Fruit fly (Drosophila melanogaster): Measurements from ENCODE around the gene fd3F.
"Not testable (repeated sequence)": the region's sequence is repeated elsewhere in the genome, so short reads cannot be mapped to it uniquely, and the experiment has no call there.

fd3F gene

DNA sequence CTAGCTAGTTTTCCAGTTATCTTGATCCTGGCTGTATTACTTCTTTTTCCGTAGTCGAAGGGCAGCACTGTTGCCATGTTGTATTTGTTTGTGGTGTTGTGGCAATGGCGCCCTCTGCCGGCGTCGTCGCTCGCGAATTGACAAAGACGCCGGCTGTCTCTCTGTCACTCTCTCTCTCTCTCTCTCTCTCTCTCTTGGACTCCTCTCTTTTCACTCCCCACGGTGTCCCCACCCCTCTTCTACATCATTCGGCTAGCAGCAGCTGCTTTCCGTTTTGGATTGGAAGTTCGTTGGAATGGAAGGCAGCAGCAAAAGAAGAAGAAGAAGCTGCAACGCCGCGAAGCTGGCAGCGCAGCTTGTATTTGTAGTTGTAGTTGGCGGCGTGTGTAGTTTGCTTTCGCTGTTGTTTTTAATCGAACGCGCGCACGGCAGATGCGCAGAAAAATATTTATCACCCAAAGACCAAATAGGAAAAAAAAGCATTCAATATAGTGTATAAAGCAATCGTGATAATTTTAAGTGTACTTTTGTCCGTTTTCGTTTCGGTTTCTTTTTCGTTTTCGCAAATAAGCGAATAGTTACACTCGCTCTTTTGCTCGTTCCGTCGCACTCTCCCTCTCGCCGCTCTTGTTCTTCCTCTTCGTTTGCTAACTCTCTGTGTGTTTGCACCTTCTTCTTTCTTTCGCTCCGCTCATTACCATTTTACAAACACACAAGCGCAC lies 22.3 kb upstream of the fd3F start:
- TF ChIP-seq CG13204 (GFP tag; optimal IDR thresholded peaks at IDR 0.05) (peak; percentile 42), gl (tag; optimal IDR thresholded peaks at IDR 0.05) (no peak), CG32121 (GFP tag; IDR thresholded peaks at IDR 0.05) (peak; percentile 57), Pif1A (GFP tag; optimal IDR thresholded peaks at IDR 0.05) (peak; percentile 43), fd96Ca (GFP tag; IDR thresholded peaks at IDR 0.05) (peak; percentile 76; the same call in 2 of the 3 replicates), CG8301 (tag; optimal IDR thresholded peaks at IDR 0.05) (peak; percentile 20), CG8159 (tag; optimal IDR thresholded peaks at IDR 0.05) (no peak), D1 (tag; optimal IDR thresholded peaks at IDR 0.05) (no peak), EcR (GFP tag; optimal IDR thresholded peaks at IDR 0.05) (peak; percentile 73), CG10348 (GFP tag; IDR thresholded peaks at IDR 0.05) (no peak), CG4496 (GFP tag; IDR thresholded peaks at IDR 0.05) (peak; percentile 43; the same call in 1 of the 3 replicates), Pif1B (GFP tag; optimal IDR thresholded peaks at IDR 0.05) (no peak), Ets98B (GFP tag; IDR thresholded peaks at IDR 0.05) (peak; percentile 70), CG34367 (tag; optimal IDR thresholded peaks at IDR 0.05) (no peak), CG17806 (tag; optimal IDR thresholded peaks at IDR 0.05) (no peak), Snoo (tag; optimal IDR thresholded peaks at IDR 0.05) (no peak), CG15710 (tag; optimal IDR thresholded peaks at IDR 0.05) (no peak), rn (GFP tag; IDR thresholded peaks at IDR 0.05) (no peak), CG9948 (tag; optimal IDR thresholded peaks at IDR 0.05) (no peak), CG14655 (GFP tag; optimal IDR thresholded peaks at IDR 0.05) (peak; percentile 45), CG12605 (GFP tag; IDR thresholded peaks at IDR 0.05) (peak; percentile 26; the same call in 1 of the 2 replicates)

DNA sequence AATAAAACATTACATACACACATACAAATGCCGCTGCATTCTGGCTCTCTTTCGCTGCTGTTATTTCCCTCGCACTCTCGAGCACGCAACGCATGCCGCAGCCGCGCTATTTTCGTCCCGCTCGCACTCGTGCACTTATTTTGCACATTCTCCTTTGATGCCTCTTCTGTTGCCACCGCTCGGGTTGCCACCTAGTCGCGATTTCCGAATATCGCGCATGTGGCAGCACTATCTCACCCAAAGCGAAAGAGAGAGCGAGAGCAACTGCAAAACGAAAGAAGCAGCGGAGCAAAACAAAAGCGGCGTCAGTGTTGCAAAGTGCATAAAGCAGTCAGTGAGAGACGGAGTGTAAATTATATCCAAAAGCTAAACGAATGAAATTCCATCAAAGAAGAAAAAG lies 21.2 kb upstream of the fd3F start:
- TF ChIP-seq CG13204 (GFP tag; optimal IDR thresholded peaks at IDR 0.05) (no peak), EcR (GFP tag; optimal IDR thresholded peaks at IDR 0.05) (peak; percentile 52), Ets98B (GFP tag; IDR thresholded peaks at IDR 0.05) (0 out of 2 replicates have a peak, but pooled peaks have one; percentile 54), fd96Ca (GFP tag; IDR thresholded peaks at IDR 0.05) (peak; percentile 8; the same call in 1 of the 3 replicates), CG12605 (GFP tag; IDR thresholded peaks at IDR 0.05) (0 out of 2 replicates have a peak, but pooled peaks have one; percentile 25), CG14655 (GFP tag; optimal IDR thresholded peaks at IDR 0.05) (no peak), CG9948 (tag; optimal IDR thresholded peaks at IDR 0.05) (no peak)

DNA sequence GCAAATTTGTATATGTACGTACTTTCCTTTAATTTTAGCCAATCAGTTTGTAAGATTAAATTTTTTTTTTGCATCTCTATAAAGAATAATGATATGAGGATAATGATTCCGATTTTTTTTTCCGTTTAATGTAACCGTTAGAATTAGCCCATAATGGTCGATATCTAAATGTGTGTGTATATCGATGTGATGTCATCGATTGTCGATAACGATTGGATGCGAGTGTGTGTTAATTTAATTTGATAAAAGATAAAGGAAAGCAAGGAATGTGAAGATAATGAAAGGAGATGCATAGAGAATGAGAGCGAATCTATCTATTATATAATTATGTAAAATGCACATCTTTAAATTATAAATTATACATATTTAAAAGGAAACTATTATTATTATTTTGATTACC lies 13.7 kb upstream of the fd3F start:
- TF ChIP-seq gl (tag; optimal IDR thresholded peaks at IDR 0.05) (no peak), Ets98B (GFP tag; IDR thresholded peaks at IDR 0.05) (no peak), CG10348 (GFP tag; IDR thresholded peaks at IDR 0.05) (no peak), D1 (tag; optimal IDR thresholded peaks at IDR 0.05) (no peak)

DNA sequence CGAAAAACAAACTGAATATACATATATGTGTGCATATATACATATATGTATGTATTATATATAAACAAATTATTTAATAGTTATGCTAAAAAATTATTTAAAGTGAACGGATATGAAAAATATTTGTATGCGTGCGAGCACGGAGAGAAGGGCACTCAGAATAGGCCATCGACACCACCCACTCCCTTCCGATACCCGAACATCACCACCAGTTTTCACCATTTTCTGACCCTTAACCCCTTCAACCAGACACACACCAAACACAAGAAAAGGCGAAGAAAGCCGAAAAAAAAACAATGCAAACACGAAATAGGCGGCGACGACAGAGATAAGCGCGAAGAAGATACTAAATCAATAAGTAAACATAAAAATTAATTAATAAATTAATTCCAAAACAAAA lies 12.8 kb upstream of the fd3F start:
- TF ChIP-seq CG13204 (GFP tag; optimal IDR thresholded peaks at IDR 0.05): no peak

DNA sequence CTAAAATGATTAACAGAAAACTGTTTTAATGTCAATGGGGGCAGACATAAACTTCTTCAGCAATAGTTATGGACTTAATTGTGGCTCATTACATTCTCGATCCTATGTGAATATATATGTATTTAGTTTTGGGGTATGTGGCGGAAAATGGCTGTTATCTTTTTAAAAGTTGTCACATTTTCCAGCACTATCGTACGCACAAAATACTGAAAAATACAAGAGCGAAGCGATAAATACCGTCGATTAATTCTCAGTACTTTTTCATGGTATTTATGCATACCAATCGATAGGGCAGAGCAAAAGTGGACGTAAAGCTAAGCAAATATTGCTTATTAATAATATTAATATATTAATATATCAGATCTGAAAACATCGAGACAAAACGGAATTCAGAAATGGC lies 12.3 kb upstream of the fd3F start, which contains the start of gene HIP-R:
Gene HIP-R, plus strand, starts transcription at position 201 of the 400 bp plus-strand sequence.
- TF ChIP-seq Pif1A (GFP tag; optimal IDR thresholded peaks at IDR 0.05); CG14655 (GFP tag; optimal IDR thresholded peaks at IDR 0.05); CG9948 (tag; optimal IDR thresholded peaks at IDR 0.05): not testable (repeated sequence)

DNA sequence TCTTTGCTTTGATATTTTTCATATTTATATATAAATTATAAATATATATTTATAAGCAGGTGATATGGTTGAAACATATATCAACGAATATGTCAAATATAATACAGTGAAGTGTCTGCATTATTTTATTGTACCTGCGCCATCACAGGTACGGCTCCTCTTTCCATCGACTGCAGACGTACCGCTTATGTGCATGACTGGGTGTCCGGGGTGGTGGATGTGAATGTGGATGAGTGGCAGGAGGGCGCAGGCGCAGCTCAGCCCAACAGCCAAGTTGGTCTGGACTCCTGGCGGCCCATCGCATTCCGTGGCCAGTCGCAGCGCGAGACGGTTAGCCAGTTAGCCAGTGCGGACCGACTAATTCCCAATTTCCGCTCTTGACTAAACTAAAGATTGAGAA lies 9.2 kb upstream of the fd3F start, which contains the start of gene Crg-1:
Gene Crg-1, plus strand, starts transcription at position 301 of the 400 bp plus-strand sequence.
- TF ChIP-seq CG17806 (tag; optimal IDR thresholded peaks at IDR 0.05); CG34367 (tag; optimal IDR thresholded peaks at IDR 0.05); CG32121 (GFP tag; IDR thresholded peaks at IDR 0.05): not testable (repeated sequence)

DNA sequence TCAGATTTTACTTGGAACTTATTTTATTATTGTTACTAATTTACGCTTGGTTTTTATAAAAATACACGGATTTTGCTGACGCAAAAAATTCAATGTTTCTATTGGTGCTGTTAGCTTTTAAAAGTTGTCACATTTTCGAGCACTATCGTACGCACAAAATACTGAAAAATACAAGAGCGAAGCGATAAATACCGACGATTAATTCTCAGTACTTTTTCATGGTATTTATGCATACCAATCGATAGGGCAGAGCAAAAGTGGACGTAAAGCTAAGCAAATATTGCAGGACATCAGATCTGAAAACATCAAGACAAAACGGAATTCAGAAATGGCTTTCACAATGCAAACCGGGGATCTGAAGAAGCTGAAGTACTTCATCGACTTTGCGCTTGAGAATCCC lies 3.2 kb upstream of the fd3F start, which contains the start of gene HIP:
Gene HIP, plus strand, starts transcription at position 232 of the 400 bp plus-strand sequence.
- TF ChIP-seq Ets98B (GFP tag; IDR thresholded peaks at IDR 0.05); CG4496 (GFP tag; IDR thresholded peaks at IDR 0.05); CG8301 (tag; optimal IDR thresholded peaks at IDR 0.05): not testable (repeated sequence)

DNA sequence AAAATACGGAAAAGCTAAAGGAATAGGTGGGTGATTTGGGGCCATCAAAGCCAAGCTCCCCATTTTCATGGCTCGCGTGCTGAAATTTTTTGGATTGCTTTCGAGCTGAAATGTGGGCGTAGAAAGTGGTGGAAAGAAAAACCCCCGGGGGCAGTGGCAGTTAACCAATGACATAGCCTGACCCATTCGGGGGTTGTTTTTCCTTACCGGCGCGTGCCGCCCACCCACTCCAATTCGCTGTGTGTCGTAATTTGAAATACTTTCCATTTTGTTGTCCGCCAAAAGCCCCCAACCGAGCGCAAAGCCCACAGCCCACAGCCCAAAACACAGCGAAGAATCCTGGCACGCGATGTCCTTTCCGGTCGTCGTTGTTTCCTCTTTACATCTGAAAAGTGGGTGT lies 6.4 kb downstream of the fd3F start:
- TF ChIP-seq CG8301 (tag; optimal IDR thresholded peaks at IDR 0.05) (no peak), gl (tag; optimal IDR thresholded peaks at IDR 0.05) (no peak), CG14655 (GFP tag; optimal IDR thresholded peaks at IDR 0.05) (no peak), CG9948 (tag; optimal IDR thresholded peaks at IDR 0.05) (no peak), fd96Ca (GFP tag; IDR thresholded peaks at IDR 0.05) (no peak), CG15710 (tag; optimal IDR thresholded peaks at IDR 0.05) (no peak)
